Fruit fly (Drosophila melanogaster) whole organism, pupa: ENCODE data around the gene Cpr76Bc.

Source experiments
- CG12605 ChIP-seq: fragments of 200-800 bp; sonication (Bioruptor generic); IDR thresholded peaks from 2 replicates; pipeline ENCODE4 v1.3.6; 2022; ENCODE audit warnings: missing biosample characterization, missing genetic modification characterization
- CG13204 ChIP-seq: fragments of 200-800 bp; sonication (Bioruptor generic); optimal IDR thresholded peaks from 2 replicates; lab custom pipeline; 2018; ENCODE audit warnings: missing biosample characterization, mild to moderate bottlenecking, missing genetic modification characterization, moderate library complexity
- CG32121 ChIP-seq: fragments of 200-800 bp; sonication (Bioruptor generic); IDR thresholded peaks from 2 replicates; pipeline ENCODE4 v1.3.6; 2022; ENCODE audit warnings: missing biosample characterization, missing genetic modification characterization
- CG34367 ChIP-seq: fragments of 200-800 bp; sonication (Bioruptor generic); optimal IDR thresholded peaks from 2 replicates; lab custom pipeline; 2018; ENCODE audit warnings: missing biosample characterization, mild to moderate bottlenecking, missing genetic modification characterization
- CG8159 ChIP-seq: fragments of 200-800 bp; sonication (Bioruptor generic); optimal IDR thresholded peaks from 3 replicates; lab custom pipeline; 2018; ENCODE audit warnings: missing biosample characterization, mild to moderate bottlenecking, missing genetic modification characterization, moderate library complexity
- CG9948 ChIP-seq: fragments of 200-800 bp; sonication (Bioruptor generic); optimal IDR thresholded peaks from 2 replicates; lab custom pipeline; 2018; ENCODE audit warnings: missing biosample characterization, mild to moderate bottlenecking, missing genetic modification characterization, moderate library complexity
- D1 ChIP-seq: fragments of 200-800 bp; sonication (Bioruptor generic); optimal IDR thresholded peaks from 2 replicates; lab custom pipeline; 2018; ENCODE audit warnings: missing biosample characterization, mild to moderate bottlenecking, missing genetic modification characterization, moderate library complexity
- EcR ChIP-seq: fragments of 200-800 bp; sonication (Bioruptor generic); optimal IDR thresholded peaks from 3 replicates; lab custom pipeline; 2019; ENCODE audit warnings: missing biosample characterization, missing genetic modification characterization, mild to moderate bottlenecking, moderate library complexity, missing genetic modification reagents
- Ets98B ChIP-seq: fragments of 200-800 bp; sonication (Bioruptor generic); IDR thresholded peaks from 2 replicates; pipeline ENCODE4 v1.3.6; 2022; ENCODE audit warnings: missing biosample characterization, missing genetic modification characterization
- Pif1A ChIP-seq: fragments of 200-800 bp; sonication (Bioruptor generic); optimal IDR thresholded peaks from 3 replicates; lab custom pipeline; 2016; ENCODE audit warnings: missing biosample characterization, missing genetic modification characterization
- Snoo ChIP-seq: fragments of 200-800 bp; sonication (Bioruptor generic); optimal IDR thresholded peaks from 3 replicates; lab custom pipeline; 2017; ENCODE audit warnings: missing biosample characterization, mild to moderate bottlenecking, missing genetic modification characterization, inconsistent platforms
- fd96Ca ChIP-seq: fragments of 200-800 bp; sonication (Bioruptor generic); IDR thresholded peaks from 3 replicates; pipeline ENCODE4 v1.3.6; 2022; ENCODE audit warnings: missing biosample characterization, missing genetic modification characterization
- gl ChIP-seq: fragments of 200-800 bp; sonication (Bioruptor generic); optimal IDR thresholded peaks from 2 replicates; lab custom pipeline; 2018; ENCODE audit warnings: missing biosample characterization, mild to moderate bottlenecking, missing genetic modification characterization

DNA sequence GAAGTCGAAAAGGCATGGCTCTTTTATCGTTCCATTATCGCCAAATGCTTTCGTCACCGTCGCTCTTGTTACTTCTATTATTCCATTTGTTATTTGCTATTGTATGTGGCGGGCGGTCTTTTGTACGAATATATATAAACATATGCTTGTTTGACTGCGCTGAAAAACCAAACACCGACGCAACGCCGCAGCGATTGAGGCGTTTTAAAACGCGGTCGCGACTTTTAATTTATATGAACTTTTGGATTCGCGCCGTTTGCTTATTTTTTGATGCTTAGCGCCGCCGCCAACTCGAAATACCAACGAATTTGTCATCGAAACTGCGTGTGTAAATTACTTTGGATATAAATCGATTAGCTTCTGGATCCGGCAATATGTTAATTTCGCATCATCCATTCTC, 23.6 kb upstream of the Cpr76Bc start:
- TF ChIP-seq CG8159 (tag; lab: Kevin White, UChicago) (no peak), CG9948 (no peak), Ets98B (GFP tag; lab: Robert Waterston, UW) (no peak), Snoo (tag; lab: Kevin White, UChicago) (no peak), CG34367 (tag; lab: Kevin White, UChicago) (no peak), D1 (no peak), gl (tag; lab: Kevin White, UChicago) (no peak), CG32121 (GFP tag; lab: Robert Waterston, UW) (no peak), EcR (GFP tag; lab: Kevin White, UChicago) (no peak), fd96Ca (no peak), CG12605 (GFP tag; lab: Robert Waterston, UW) (no peak), CG13204 (no peak), Pif1A (GFP tag; lab: Kevin White, UChicago) (no peak)
